Worm (Caenorhabditis elegans): Measurements from ENCODE around the gene ZK622.1.

The ZK622.1 gene

DNA sequence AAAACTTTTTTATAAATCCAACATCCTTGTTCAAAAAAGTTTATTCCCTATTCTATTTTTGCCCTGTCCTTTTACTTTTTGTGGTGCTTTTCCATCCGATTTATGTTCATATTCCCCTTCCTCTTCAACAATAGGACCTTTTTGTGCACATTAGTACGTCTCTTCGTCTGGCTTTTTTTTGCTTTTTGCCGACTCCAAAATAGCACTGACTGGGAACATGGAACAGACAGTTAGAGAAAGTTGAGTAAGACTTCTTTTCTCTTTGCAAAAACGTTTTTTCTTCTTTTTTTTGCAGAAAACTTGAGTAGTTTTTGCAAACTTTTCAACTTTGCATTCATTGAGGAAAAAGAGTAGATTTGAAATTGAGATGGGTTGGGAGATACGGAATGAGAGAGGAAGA is 8.2 kb downstream of the ZK622.1 start:
- TF ChIP-seq bed-1 (GFP tag; IDR thresholded peaks at IDR 0.05) (no peak), F55B11.4 (tag; optimal IDR thresholded peaks at IDR 0.05; ENCODE audit: borderline replicate concordance, insufficient read depth) (no peak)

DNA sequence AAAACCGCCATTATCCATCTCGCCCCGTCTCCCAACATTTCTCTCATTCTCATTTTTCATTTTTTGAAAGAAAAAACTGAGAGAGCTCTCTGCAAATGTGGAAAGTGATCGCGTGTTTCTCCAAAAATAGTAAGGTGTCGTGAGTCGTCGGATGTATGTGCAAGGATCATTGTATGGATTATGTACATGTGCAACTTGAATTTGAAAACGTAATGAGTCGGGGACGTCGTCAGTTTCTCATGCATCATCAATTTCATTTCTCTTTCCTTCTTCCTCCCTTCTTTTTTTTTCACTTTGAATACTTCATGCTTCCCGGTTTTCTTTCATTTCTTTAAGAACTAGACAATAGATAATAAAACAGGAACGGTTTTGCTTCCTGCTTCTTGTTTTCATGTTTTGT is 11.5 kb downstream of the ZK622.1 start:
- TF ChIP-seq hlh-26 (GFP tag; conservative IDR thresholded peaks at IDR 0.05): no peak

DNA sequence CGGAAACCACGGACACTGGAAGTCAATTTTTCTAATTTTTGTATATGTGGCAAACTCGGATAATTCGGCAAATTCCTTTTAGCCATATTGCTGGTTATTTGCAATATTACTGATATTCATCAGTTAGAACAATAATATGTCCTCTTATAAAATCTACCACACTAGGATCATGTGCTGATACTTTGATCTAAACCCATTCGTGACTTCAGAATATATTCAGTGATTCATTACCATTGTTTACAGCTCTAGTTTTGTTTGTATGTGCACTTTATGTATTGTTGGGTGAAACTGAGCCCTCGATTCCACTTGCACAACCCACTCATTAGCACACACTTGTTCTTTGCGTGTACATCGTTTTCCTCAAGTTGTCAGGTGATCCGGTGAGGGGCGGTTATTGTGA is 12.6 kb downstream of the ZK622.1 start:
- no peak for TF ChIP-seq tbp1 (GFP tag; optimal IDR thresholded peaks at IDR 0.05)
- TF ChIP-seq aptf-2 (GFP tag; conservative IDR thresholded peaks at IDR 0.05): no peak
- TF ChIP-seq zfh-2 (GFP tag; conservative IDR thresholded peaks at IDR 0.05): no peak
- no peak for TF ChIP-seq sptf-2 (GFP tag; optimal IDR thresholded peaks at IDR 0.05)
- no peak for TF ChIP-seq unc-62 (GFP tag; optimal IDR thresholded peaks at IDR 0.05)
- no peak for TF ChIP-seq mxl-1 (tag; optimal IDR thresholded peaks at IDR 0.05)
- TF ChIP-seq nfyb-1 (GFP tag; IDR thresholded peaks at IDR 0.05): no peak
- TF ChIP-seq sdz-38 (tag; optimal IDR thresholded peaks at IDR 0.05): no peak

DNA sequence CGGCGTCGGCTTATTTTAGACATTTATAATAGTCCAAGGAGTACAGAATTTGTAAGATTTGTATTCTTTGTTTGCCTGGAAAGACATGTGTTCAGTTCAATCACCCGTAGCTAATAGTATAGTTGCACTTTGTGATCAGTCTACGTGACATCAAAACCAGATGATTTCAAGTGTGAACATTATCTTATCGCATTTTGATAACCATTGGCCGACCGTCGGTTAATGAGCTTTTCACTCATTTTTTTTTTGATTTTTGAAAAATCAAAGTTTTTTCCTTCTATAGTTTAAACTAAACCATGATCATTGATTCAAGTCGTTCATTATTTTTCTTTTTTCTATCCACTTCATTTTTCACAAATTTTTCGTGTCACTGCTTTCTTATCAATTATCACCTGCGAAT is 13.6 kb downstream of the ZK622.1 start:
- TF ChIP-seq hsf-1 (GFP tag; IDR thresholded peaks at IDR 0.05) (no peak), hmg-20 (GFP tag; IDR thresholded peaks at IDR 0.05) (no peak), sdz-38 (tag; optimal IDR thresholded peaks at IDR 0.05) (no peak), unc-130 (GFP tag; optimal IDR thresholded peaks at IDR 0.05) (no peak)

DNA sequence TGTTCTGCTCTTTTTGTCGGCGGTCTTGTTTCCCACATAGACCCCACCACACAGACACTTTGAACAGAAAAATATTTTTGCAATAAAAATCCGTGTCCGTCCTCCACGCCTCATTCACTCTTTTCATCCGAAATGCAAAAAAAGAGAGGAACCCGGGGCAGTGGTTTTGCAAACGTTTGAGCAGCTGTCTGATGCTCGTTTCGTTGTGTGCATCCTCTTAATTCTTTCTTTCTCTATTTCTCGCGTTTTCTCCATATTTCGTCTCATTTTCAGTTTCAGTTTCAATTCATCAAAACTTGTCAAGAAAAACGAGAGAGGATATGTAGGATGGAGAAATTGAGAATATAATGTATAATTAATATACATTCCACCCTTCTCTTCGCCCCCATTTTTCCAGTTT is 15.4 kb downstream of the ZK622.1 start:
- TF ChIP-seq F22D6.2 (tag; optimal IDR thresholded peaks at IDR 0.05) (no peak), Y79H2A.3 (GFP tag; conservative IDR thresholded peaks at IDR 0.05) (no peak), ets-4 (GFP tag; optimal IDR thresholded peaks at IDR 0.05) (no peak), mxl-1 (tag; optimal IDR thresholded peaks at IDR 0.05) (no peak), attf-3 (GFP tag; conservative IDR thresholded peaks at IDR 0.05) (no peak), mcd-1 (GFP tag; IDR thresholded peaks at IDR 0.05) (no peak), snpc-1.1 (tag; optimal IDR thresholded peaks at IDR 0.05; ENCODE audit: insufficient read depth) (no peak), ztf-26 (tag; optimal IDR thresholded peaks at IDR 0.05) (no peak), attf-5 (GFP tag; optimal IDR thresholded peaks at IDR 0.05) (no peak), atf-7 (tag; optimal IDR thresholded peaks at IDR 0.05) (no peak), ama-1 (optimal IDR thresholded peaks at IDR 0.05) (no peak), ama-1 (GFP tag; optimal IDR thresholded peaks at IDR 0.05) (no peak)

DNA sequence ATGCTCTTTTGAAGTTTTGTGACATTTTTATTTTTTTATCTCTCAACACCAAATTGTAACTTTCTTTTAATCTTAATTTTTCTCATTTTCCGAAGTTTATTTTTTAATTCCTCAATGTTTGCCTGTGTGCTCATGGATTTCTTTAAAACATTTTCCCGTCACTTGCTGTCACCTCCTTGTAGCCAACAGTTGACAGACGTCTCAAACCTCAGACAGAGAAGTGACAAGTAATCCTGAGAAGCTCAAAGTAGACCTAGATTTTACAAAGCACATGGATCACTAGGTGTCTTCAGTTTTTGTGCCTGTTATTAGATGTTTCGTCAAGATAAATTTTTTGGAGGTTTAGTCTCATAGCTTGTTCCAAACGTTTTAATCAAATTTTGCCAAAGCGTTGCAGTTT is 16.1 kb downstream of the ZK622.1 start:
- no peak for TF ChIP-seq lsl-1 (GFP tag; optimal IDR thresholded peaks at IDR 0.05)
- TF ChIP-seq ama-1 (optimal IDR thresholded peaks at IDR 0.05): no peak
- no peak for TF ChIP-seq ama-1 (GFP tag; optimal IDR thresholded peaks at IDR 0.05)
- no peak for TF ChIP-seq ztf-25 (GFP tag; IDR thresholded peaks at IDR 0.05)
- no peak for TF ChIP-seq F55B11.4 (tag; optimal IDR thresholded peaks at IDR 0.05; ENCODE audit: borderline replicate concordance, insufficient read depth)
- TF ChIP-seq ceh-79 (tag; optimal IDR thresholded peaks at IDR 0.05): no peak
- no peak for TF ChIP-seq nhr-120 (GFP tag; IDR thresholded peaks at IDR 0.05)
- TF ChIP-seq rpc-1 (optimal IDR thresholded peaks at IDR 0.05): no peak
- no peak for TF ChIP-seq rpc-1 (tag; optimal IDR thresholded peaks at IDR 0.05)
- no peak for TF ChIP-seq lsy-27 (tag; optimal IDR thresholded peaks at IDR 0.05; ENCODE audit: borderline replicate concordance, insufficient read depth)
- no peak for TF ChIP-seq mxl-1 (tag; optimal IDR thresholded peaks at IDR 0.05)
- no peak for TF ChIP-seq unc-62 (GFP tag; optimal IDR thresholded peaks at IDR 0.05)
- no peak for TF ChIP-seq lir-1 (GFP tag; conservative IDR thresholded peaks at IDR 0.05)
- no peak for TF ChIP-seq atf-7 (tag; optimal IDR thresholded peaks at IDR 0.05)
- no peak for TF ChIP-seq lin-35 (GFP tag; optimal IDR thresholded peaks at IDR 0.05)
- TF ChIP-seq dox-1 (GFP tag; IDR thresholded peaks at IDR 0.05): no peak
- TF ChIP-seq nfya-2 (GFP tag; IDR thresholded peaks at IDR 0.05): no peak
- no peak for TF ChIP-seq F22D6.2 (tag; optimal IDR thresholded peaks at IDR 0.05)
- no peak for TF ChIP-seq let-607 (tag; optimal IDR thresholded peaks at IDR 0.05)
- TF ChIP-seq dpl-1 (GFP tag; optimal IDR thresholded peaks at IDR 0.05): no peak
- no peak for TF ChIP-seq ets-4 (GFP tag; optimal IDR thresholded peaks at IDR 0.05)
